Fruit fly (Drosophila melanogaster): ENCODE data around the gene CG17249.

- no peak for TF ChIP-seq pan (optimal IDR thresholded peaks at IDR 0.05)
- TF ChIP-seq EcR (GFP tag; optimal IDR thresholded peaks at IDR 0.05) = no peak
- TF ChIP-seq CG8478 (optimal IDR thresholded peaks at IDR 0.05) = no peak
- TF ChIP-seq usp (GFP tag; optimal IDR thresholded peaks at IDR 0.05) = no peak
- no peak for TF ChIP-seq Dll (optimal IDR thresholded peaks at IDR 0.05)
Observed at dm6 chr3L:1690727-1691413, 43.6 kb upstream of the CG17249 start.
